Worm (Caenorhabditis elegans) whole organism, L4/young adult: ENCODE measurements around the gene glod-4.

Experiments used
- W03F9.2 ChIP-seq: fragments of 150-350 bp; optimal IDR thresholded peaks from 2 replicates; lab custom pipeline; 2014; ENCODE audit warnings: missing biosample characterization, missing genetic modification characterization
- dao-5 ChIP-seq: sonication (generic microtip); optimal IDR thresholded peaks from 2 replicates; lab custom pipeline; 2016; ENCODE audit warnings: missing genotype, missing genetic modification characterization, moderate library complexity, missing compliant biosample characterization
- him-1 ChIP-seq: sonication (generic microtip); optimal IDR thresholded peaks from 2 replicates; lab custom pipeline; 2016; ENCODE audit warnings: missing genotype, missing genetic modification reagents, missing genetic modification characterization, missing compliant biosample characterization

The glod-4 gene

DNA sequence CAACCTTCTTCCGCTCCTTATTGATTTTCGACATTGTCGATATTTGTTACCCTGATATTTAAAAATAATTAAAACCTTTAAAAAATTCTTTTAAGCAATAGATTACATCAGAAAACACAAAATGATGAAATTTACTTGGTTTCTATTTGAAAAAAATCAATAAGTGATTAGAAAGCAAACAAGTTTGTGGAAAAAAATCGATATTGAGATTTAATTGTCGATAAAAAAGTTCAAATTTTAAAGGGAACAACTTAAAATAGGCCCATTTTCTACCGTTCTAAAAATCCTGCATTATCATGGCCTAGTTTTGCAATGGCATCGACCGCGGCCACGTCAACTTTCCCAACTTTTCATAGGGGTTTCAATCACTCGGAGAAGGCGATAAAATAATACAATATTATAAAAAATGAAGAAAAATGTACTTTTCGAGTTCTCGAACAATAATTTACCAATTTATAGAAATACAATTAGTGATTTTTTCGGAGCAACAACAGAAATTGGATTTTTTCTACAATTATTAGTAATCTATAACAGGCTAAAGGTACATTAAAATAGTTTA lies 33.4 kb downstream of the glod-4 start, which contains the start of gene lars-1:
Gene lars-1, minus strand, starts transcription at position 51 of the 559 bp plus-strand sequence.
- no peak for TF ChIP-seq W03F9.2 (tag; lab: Kevin White, UChicago)
- TF ChIP-seq him-1 (tag; lab: Kevin White, UChicago): no peak
- TF ChIP-seq dao-5 (tag; lab: Kevin White, UChicago): no peak

DNA sequence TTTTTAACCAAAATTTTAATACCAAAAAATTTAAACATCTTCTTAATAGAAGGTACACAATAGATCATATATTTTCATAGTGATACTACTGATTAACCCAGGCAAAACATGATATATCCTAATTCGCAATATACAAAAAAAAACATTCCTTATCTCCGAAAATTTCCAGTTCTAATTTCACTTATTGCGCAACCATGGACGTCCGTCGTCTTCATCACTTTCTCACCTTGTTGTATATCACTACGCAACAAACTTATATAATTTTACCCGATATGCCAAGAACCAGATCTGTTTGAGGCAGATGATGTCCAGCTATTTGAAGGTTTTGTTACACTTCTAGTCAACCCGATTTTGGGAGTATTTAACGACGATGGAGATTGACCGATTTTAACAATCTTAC lies 34.4 kb downstream of the glod-4 start, which contains the start of gene R74.2:
Gene R74.2, plus strand, starts transcription at position 316 of the 400 bp plus-strand sequence.
- no peak for TF ChIP-seq him-1 (tag; lab: Kevin White, UChicago)
- TF ChIP-seq W03F9.2 (tag; lab: Kevin White, UChicago): no peak
- TF ChIP-seq dao-5 (tag; lab: Kevin White, UChicago): no peak

DNA sequence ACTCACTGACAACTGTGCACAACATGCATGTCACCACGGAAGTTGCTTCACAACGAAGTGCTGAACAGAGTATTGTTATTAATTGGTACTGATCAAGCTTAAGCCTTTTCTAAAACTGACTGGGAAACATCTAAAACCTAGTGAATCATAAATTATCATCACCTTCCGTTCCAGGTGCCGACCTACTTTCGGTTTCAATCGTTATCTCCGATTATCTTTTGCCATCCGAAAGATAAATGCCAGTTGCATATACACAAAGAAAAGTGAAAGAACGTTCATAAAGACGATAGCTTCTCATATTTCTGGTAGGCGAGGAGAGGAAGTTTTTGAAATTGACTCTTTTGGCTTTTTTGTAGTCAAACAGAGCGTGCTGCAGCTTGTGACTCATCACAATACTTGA lies 36.2 kb downstream of the glod-4 start:
- TF ChIP-seq dao-5 (tag; lab: Kevin White, UChicago) (no peak), W03F9.2 (tag; lab: Kevin White, UChicago) (no peak), him-1 (tag; lab: Kevin White, UChicago) (no peak)

DNA sequence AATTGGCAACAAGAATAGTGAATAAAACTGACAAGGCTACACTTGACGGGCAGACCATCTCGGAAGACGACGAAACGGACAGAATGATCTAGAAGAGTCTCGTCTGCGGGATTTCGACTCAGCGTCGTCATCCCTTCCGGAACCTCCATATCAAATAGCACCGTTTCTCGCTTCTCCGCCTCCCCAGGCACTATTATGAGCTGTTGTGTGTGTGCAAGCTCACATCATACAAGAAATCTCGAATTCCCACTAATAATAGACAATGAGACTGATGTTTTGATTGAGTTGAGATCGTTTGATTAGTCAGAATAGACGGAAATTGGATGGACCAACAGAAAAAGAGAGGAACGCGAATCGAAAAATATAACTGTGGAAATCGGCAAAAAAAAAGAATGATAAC lies 36.8 kb downstream of the glod-4 start, which contains the start of gene spp-28:
Gene spp-28, minus strand, starts transcription at position 101 of the 400 bp plus-strand sequence.
- TF ChIP-seq W03F9.2 (tag; lab: Kevin White, UChicago): no peak

DNA sequence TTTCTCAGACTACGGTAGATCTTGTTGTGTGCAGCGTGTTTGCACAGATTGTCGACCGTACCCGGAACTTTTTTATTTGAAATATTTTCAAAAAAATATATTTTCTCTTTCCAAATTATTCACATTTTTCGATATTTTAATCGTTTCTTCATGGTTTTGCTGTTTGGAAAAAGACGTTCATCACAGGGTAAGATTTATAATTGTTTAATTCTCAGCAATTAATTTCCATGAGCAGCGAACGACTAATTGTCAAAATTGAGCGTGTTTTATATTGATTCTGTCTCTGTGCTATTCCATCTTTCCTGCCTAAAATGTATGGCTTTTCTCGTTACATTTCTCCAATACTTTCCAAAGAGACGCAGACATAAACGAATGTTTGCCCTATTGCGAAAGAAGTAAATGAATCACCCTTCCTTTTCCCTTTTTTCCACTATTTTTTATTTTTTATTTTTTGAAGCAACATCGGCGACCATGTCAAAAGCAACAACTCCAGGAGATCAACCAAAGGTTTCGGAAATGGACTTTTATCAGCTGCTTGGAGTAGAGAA lies 37.8 kb downstream of the glod-4 start, which contains the start of gene dnj-16:
Gene dnj-16, plus strand, starts transcription at position 51 of the 548 bp plus-strand sequence.
- TF ChIP-seq W03F9.2 (tag; lab: Kevin White, UChicago) (peak; percentile 30), dao-5 (tag; lab: Kevin White, UChicago) (no peak)

DNA sequence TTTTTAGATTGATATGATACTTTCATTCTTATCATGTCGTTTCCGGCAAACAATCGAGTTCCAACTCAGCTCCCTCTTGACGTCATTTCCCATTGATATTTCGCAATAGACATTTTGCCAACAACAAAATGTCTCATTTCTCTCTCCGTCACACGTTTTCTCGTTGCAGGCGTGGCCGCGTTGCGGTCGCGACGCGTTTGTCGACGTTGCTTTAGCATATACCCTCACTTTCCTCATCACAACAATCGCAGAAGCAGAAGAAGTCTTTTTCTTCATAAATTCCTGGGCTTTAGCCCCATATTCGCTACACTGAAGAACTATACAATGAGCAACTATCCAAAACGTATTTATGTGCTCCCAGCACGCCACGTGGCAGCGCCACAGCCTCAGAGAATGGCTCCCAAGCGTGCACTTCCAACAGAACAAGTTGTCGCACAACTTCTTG lies 40.3 kb downstream of the glod-4 start, which contains the start of gene xbp-1:
Gene xbp-1, plus strand, starts transcription at position 151 of the 445 bp plus-strand sequence.
- peak; percentile 63 for TF ChIP-seq him-1 (tag; lab: Kevin White, UChicago)
- no peak for TF ChIP-seq dao-5 (tag; lab: Kevin White, UChicago)
- peak; percentile 84 for TF ChIP-seq W03F9.2 (tag; lab: Kevin White, UChicago)

DNA sequence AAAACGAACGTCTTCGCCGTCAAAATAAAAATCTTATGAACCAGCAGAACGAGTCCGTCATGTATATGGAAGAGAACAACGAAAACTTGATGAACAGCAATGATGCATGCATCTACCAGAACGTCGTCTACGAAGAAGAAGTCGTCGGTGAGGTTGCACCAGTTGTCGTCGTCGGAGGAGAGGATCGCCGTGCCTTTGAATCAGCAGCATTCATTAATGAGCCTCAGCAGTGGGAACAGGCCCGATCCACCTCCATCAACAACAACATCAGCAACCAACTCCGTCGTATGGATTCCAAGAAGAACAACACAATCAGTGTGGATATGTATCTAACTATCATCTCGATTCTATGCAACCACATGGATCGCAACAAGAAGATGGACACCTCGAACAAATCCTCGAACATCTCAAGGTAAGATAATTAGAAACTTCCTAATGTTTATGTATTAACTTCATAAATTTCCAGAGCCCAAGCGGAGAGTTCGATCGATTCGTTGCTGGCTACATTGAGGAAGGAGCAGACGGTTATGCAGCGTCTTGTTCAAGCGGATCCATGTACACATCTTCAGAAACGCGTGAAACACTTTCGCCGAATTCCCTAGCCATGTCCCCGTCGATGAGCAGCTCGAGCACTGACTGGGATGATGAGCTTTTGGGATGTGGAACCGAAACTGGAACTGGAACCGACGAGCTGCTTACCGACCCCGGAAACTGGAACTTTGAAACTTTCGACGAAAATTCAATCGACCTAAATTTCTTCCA lies 41.1 kb downstream of the glod-4 start:
- TF ChIP-seq W03F9.2 (tag; lab: Kevin White, UChicago) (no peak), him-1 (tag; lab: Kevin White, UChicago) (no peak), dao-5 (tag; lab: Kevin White, UChicago) (no peak)

DNA sequence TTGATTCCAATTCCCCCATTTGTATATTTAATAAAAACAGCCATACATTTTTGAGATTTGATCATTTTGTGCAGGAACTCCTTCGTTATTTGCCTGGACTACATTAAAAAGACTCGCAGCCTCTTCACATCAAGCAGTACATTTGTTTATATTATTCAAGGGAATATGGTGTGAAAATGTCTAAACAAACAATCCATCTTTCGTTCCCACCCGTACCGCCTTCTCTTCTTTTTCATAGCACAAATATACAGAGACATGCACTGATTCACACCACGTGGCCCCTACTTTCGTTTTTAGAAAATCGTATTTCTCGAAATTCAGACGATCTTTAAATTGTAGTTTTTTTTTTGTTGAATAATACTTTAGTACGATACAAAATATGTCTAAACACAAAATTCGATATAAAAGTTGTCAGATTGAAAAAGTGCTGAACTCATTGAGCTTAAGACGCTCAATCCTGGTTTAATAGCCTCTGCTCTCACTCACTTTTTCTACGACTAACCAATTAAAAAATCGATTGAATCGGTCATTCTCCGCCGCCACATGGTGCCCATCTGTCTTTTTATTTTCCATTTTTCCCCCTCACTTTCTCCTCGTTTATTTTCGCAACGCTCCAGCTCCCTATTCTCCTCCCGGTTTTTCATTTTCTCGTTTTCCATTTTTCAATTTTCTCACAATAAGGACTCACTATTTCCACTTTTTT lies 42.1 kb downstream of the glod-4 start:
- TF ChIP-seq dao-5 (tag; lab: Kevin White, UChicago) (peak; percentile 58), him-1 (tag; lab: Kevin White, UChicago) (peak; percentile 51), W03F9.2 (tag; lab: Kevin White, UChicago) (peak; percentile 2)

DNA sequence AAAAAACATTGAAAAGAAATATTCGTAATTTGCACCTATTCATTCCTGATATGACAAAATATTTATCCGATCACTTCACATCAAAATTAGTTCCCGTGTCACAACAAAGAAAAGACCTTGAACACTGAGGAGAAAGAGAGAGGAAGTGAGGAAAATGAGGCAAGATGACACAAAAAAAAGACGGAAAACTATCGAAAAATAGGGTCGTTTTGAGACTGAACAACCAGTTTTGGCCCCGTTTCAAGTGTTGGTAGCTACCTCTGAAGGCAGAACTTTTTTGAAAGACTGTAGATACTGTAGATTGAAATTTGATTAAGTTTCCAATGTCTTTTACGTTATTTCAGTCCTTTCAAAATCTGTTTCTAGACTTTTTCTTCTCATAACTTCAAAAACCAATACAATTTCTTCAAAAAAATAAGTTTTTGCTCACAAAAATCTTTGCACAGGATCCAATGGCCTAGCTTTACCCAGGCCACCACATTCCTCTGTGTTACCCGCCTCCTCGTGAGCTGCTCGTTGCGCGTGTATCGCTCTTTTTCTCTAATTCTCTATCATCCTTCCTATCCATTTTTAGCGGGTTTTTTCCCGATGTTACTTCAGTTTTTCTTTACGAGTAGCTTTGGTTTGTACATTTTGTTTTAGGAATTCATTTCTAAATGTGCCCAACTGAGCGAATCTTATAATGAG lies 43.0 kb downstream of the glod-4 start:
- TF ChIP-seq W03F9.2 (tag; lab: Kevin White, UChicago) (peak; percentile 7), him-1 (tag; lab: Kevin White, UChicago) (no peak)

DNA sequence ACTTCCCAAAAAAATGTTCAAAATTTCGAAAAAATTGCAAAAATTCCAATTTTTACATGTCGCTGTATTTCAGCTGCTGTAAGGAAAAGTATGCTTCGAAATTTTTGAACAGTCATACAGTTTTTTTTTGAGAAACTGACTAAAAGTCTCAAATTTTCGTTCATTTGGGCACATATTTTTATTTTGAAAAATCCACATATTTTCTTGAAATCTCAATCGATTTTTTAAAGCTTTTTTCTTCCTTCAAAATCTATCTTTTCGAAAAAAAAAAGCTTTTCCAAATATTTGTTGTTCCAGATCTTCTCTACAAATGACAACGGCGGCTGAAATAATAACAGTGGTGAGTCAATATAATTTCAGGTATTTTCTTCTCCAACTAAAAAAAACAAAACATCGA lies 43.6 kb downstream of the glod-4 start, which contains the start of gene asd-1:
Gene asd-1, plus strand, starts transcription at position 298 of the 397 bp plus-strand sequence.
- TF ChIP-seq him-1 (tag; lab: Kevin White, UChicago) (no peak), W03F9.2 (tag; lab: Kevin White, UChicago) (no peak), dao-5 (tag; lab: Kevin White, UChicago) (no peak)

DNA sequence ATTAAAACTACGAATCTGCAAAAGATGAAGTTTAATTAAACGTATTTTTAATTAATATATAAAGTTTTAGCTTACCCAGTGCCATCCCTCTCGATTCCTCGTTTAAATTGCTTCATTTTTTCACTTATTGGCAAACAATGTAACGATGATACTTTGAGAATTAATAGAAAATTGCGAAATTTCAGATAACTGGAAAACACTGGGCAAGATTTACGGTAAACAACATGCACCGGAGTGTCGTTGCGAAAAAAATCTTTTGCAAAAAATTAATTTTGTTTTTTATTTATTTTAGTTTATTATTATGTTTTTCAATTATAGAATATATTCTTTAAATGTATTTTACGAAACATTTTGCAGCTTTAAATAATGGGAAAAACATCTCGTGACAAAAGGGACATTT lies 50.7 kb downstream of the glod-4 start, which contains the start of the genes pelo-1 and R74.7:
Gene pelo-1, minus strand, starts transcription at position 151 of the 400 bp plus-strand sequence.
Gene R74.7, plus strand, starts transcription at position 358 of the 400 bp plus-strand sequence.
- TF ChIP-seq him-1 (tag; lab: Kevin White, UChicago): no peak
